Worm (Caenorhabditis elegans) whole organism, young adult: ENCODE measurements around the gene F20D1.3.

Experiments used
- ccch-3 ChIP-seq: fragments of 200-800 bp; sonication (Bioruptor generic); optimal IDR thresholded peaks from 2 replicates; lab custom pipeline; 2018; ENCODE audit warnings: mild to moderate bottlenecking, missing genetic modification characterization, missing compliant biosample characterization
- ceh-100 ChIP-seq: fragments of 200-800 bp; sonication (Bioruptor generic); IDR thresholded peaks from 2 replicates; pipeline ENCODE4 v1.3.6; 2022; ENCODE audit warnings: missing genetic modification reagents, missing genetic modification characterization, missing compliant biosample characterization
- hlh-26 ChIP-seq: fragments of 200-800 bp; sonication (Bioruptor generic); conservative IDR thresholded peaks from 2 replicates; pipeline ENCODE4 v1.3.6; 2022; ENCODE audit warnings: missing genetic modification reagents, missing genetic modification characterization, missing compliant biosample characterization
- nfya-1 ChIP-seq: sonication (generic microtip); optimal IDR thresholded peaks from 2 replicates; lab custom pipeline; 2017; ENCODE audit warnings: antibody characterized with exemption, missing compliant biosample characterization, missing genetic modification characterization, borderline replicate concordance; ENCODE audit not compliant: insufficient read depth
- nhr-80 ChIP-seq: sonication (generic microtip); optimal IDR thresholded peaks from 2 replicates; lab custom pipeline; 2016; ENCODE audit warnings: missing genetic modification characterization, missing compliant biosample characterization
- snpc-4 ChIP-seq, 5 experiments: fragments of 150-350 bp in 1 of 5; sonication (generic microtip) in 4 of 5; optimal IDR thresholded peaks; 2 replicates each; lab custom pipeline; 2014 to 2018; ENCODE audit warnings: missing genetic modification characterization in 5 of 5, missing biosample characterization in 3 of 5, antibody characterized with exemption in 2 of 5, mild to moderate bottlenecking in 2 of 5, missing compliant biosample characterization in 2 of 5, missing genotype in 2 of 5, moderate library complexity in 2 of 5, missing genetic modification reagents in 1 of 5
- unc-62 ChIP-seq: fragments of 150-350 bp; optimal IDR thresholded peaks from 2 replicates; lab custom pipeline; 2014; ENCODE audit warnings: missing biosample characterization, missing genetic modification reagents, missing genetic modification characterization
- ztf-6 ChIP-seq: fragments of 200-800 bp; sonication (Bioruptor generic); IDR thresholded peaks from 2 replicates; pipeline ENCODE4 v1.3.6; 2022; ENCODE audit warnings: missing genetic modification reagents, missing genetic modification characterization, missing compliant biosample characterization

ce11 chrX:14959393-14960073, 16.4 kb upstream of the F20D1.3 start:
- TF ChIP-seq hlh-26 (GFP tag; lab: Robert Waterston, UW) (no peak), snpc-4 (GFP tag; optimal IDR thresholded peaks at IDR 0.05; lab: Kevin White, UChicago) (no peak), snpc-4 (tag; optimal IDR thresholded peaks at IDR 0.05; lab: Kevin White, UChicago) (no peak), ccch-3 (GFP tag; lab: Kevin White, UChicago) (no peak), ztf-6 (GFP tag; lab: Robert Waterston, UW) (no peak), nhr-80 (tag; lab: Kevin White, UChicago) (no peak), unc-62 (GFP tag; lab: Kevin White, UChicago) (no peak), nfya-1 (no peak), ceh-100 (GFP tag; lab: Robert Waterston, UW) (no peak)
